Worm (Caenorhabditis elegans) whole organism, L3 larva: ENCODE measurements around the gene fbxa-179.

Experiments used
- R02D3.7 ChIP-seq: fragments of 150-350 bp; optimal IDR thresholded peaks from 2 replicates; lab custom pipeline; 2014; ENCODE audit warnings: missing biosample characterization, missing genetic modification characterization
- aly-2 ChIP-seq: fragments of 150-350 bp; optimal IDR thresholded peaks from 2 replicates; lab custom pipeline; 2014; ENCODE audit warnings: missing biosample characterization, missing genetic modification characterization
- ceh-82 ChIP-seq: fragments of 150-350 bp; optimal IDR thresholded peaks from 2 replicates; lab custom pipeline; 2014; ENCODE audit warnings: missing biosample characterization, missing genetic modification characterization
- ceh-9 ChIP-seq: sonication (generic microtip); optimal IDR thresholded peaks from 2 replicates; lab custom pipeline; 2018; ENCODE audit warnings: missing biosample characterization, missing genetic modification characterization
- egl-27 ChIP-seq: sonication (generic microtip); optimal IDR thresholded peaks from 4 replicates; lab custom pipeline; 2017; ENCODE audit warnings: missing biosample characterization, missing genetic modification reagents, missing genetic modification characterization
- egl-5 ChIP-seq: fragments of 150-350 bp; optimal IDR thresholded peaks from 2 replicates; lab custom pipeline; 2017; ENCODE audit warnings: missing biosample characterization, missing genetic modification reagents, missing genetic modification characterization, inconsistent platforms
- elt-1 ChIP-seq: fragments of 150-350 bp; optimal IDR thresholded peaks from 2 replicates; lab custom pipeline; 2014; ENCODE audit warnings: missing biosample characterization, missing genetic modification characterization
- fkh-10 ChIP-seq: sonication (generic microtip); optimal IDR thresholded peaks from 2 replicates; lab custom pipeline; 2017; ENCODE audit warnings: missing biosample characterization, missing genetic modification reagents, missing genetic modification characterization
- fkh-2 ChIP-seq: fragments of 150-350 bp; optimal IDR thresholded peaks from 2 replicates; lab custom pipeline; 2014; ENCODE audit warnings: missing biosample characterization, missing genetic modification reagents, missing genetic modification characterization
- fos-1 ChIP-seq: fragments of 150-350 bp; optimal IDR thresholded peaks from 2 replicates; lab custom pipeline; 2014; ENCODE audit warnings: missing biosample characterization, missing genetic modification characterization
- jun-1 ChIP-seq: fragments of 150-350 bp; optimal IDR thresholded peaks from 2 replicates; lab custom pipeline; 2014; ENCODE audit warnings: missing biosample characterization, missing genetic modification reagents, missing genetic modification characterization
- lin-15B ChIP-seq: fragments of 150-350 bp; optimal IDR thresholded peaks from 2 replicates; lab custom pipeline; 2014; ENCODE audit warnings: missing biosample characterization, missing genetic modification characterization
- lin-39 ChIP-seq: fragments of 150-350 bp; optimal IDR thresholded peaks from 2 replicates; lab custom pipeline; 2018; ENCODE audit warnings: missing biosample characterization, missing genetic modification reagents, missing genetic modification characterization
- mdl-1 ChIP-seq: fragments of 150-350 bp; optimal IDR thresholded peaks from 2 replicates; lab custom pipeline; 2014; ENCODE audit warnings: missing biosample characterization, missing genetic modification characterization
- nfya-1 ChIP-seq: sonication (generic microtip); optimal IDR thresholded peaks from 2 replicates; lab custom pipeline; 2017; ENCODE audit warnings: missing genetic modification characterization, mild to moderate bottlenecking, missing compliant biosample characterization, antibody characterized with exemption, moderate library complexity; ENCODE audit not compliant: insufficient read depth
- nhr-12 ChIP-seq: fragments of 150-350 bp; optimal IDR thresholded peaks from 2 replicates; lab custom pipeline; 2014; ENCODE audit warnings: missing biosample characterization, missing genetic modification characterization
- nhr-23 ChIP-seq: fragments of 150-350 bp; optimal IDR thresholded peaks from 2 replicates; lab custom pipeline; 2014; ENCODE audit warnings: missing biosample characterization, missing genetic modification reagents, missing genetic modification characterization
- nhr-25 ChIP-seq: sonication (generic microtip); optimal IDR thresholded peaks from 2 replicates; lab custom pipeline; 2017; ENCODE audit warnings: missing biosample characterization, missing genetic modification characterization
- nhr-28 ChIP-seq: fragments of 150-350 bp; optimal IDR thresholded peaks from 2 replicates; lab custom pipeline; 2014; ENCODE audit warnings: missing biosample characterization, missing genetic modification characterization
- nhr-43 ChIP-seq: sonication (generic microtip); optimal IDR thresholded peaks from 2 replicates; lab custom pipeline; 2016; ENCODE audit warnings: mild to moderate bottlenecking, missing genetic modification characterization, missing compliant biosample characterization; ENCODE audit not compliant: poor library complexity, severe bottlenecking
- nhr-67 ChIP-seq: fragments of 150-350 bp; optimal IDR thresholded peaks from 2 replicates; lab custom pipeline; 2014; ENCODE audit warnings: missing biosample characterization, missing genetic modification characterization
- nhr-76 ChIP-seq: fragments of 150-350 bp; sonication (generic microtip); optimal IDR thresholded peaks from 5 replicates; lab custom pipeline; 2014; ENCODE audit warnings: missing biosample characterization, missing genetic modification characterization
- nhr-77 ChIP-seq: fragments of 150-350 bp; optimal IDR thresholded peaks from 2 replicates; lab custom pipeline; 2014; ENCODE audit warnings: missing biosample characterization, missing genetic modification characterization
- pha-4 ChIP-seq: fragments of 150-350 bp; optimal IDR thresholded peaks from 2 replicates; lab custom pipeline; 2014; ENCODE audit warnings: missing biosample characterization, missing genetic modification reagents, missing genetic modification characterization
- pqm-1 ChIP-seq: fragments of 150-350 bp; optimal IDR thresholded peaks from 2 replicates; lab custom pipeline; 2017; ENCODE audit warnings: missing biosample characterization, missing genetic modification characterization, inconsistent platforms
- sea-2 ChIP-seq: fragments of 150-350 bp; sonication (generic microtip); optimal IDR thresholded peaks from 4 replicates; lab custom pipeline; 2014; ENCODE audit warnings: missing biosample characterization, missing genetic modification reagents, missing genetic modification characterization
- skn-1 ChIP-seq: fragments of 150-350 bp; optimal IDR thresholded peaks from 2 replicates; lab custom pipeline; 2014; ENCODE audit warnings: missing biosample characterization, missing genetic modification characterization
- snpc-4 ChIP-seq: fragments of 150-350 bp; optimal IDR thresholded peaks from 2 replicates; lab custom pipeline; 2014; ENCODE audit warnings: missing biosample characterization, missing genetic modification characterization
- unc-39 ChIP-seq: sonication (generic microtip); optimal IDR thresholded peaks from 4 replicates; lab custom pipeline; 2017; ENCODE audit warnings: missing biosample characterization, missing genetic modification characterization
- unc-62 ChIP-seq: fragments of 150-350 bp; sonication (generic microtip); optimal IDR thresholded peaks from 4 replicates; lab custom pipeline; 2014; ENCODE audit warnings: missing biosample characterization, missing genetic modification reagents, missing genetic modification characterization
- ztf-11 ChIP-seq: fragments of 150-350 bp; optimal IDR thresholded peaks from 2 replicates; lab custom pipeline; 2014; ENCODE audit warnings: missing biosample characterization, missing genetic modification characterization
- ztf-4 ChIP-seq: fragments of 150-350 bp; optimal IDR thresholded peaks from 2 replicates; lab custom pipeline; 2014; ENCODE audit warnings: missing biosample characterization, missing genetic modification characterization

fbxa-179 gene

DNA sequence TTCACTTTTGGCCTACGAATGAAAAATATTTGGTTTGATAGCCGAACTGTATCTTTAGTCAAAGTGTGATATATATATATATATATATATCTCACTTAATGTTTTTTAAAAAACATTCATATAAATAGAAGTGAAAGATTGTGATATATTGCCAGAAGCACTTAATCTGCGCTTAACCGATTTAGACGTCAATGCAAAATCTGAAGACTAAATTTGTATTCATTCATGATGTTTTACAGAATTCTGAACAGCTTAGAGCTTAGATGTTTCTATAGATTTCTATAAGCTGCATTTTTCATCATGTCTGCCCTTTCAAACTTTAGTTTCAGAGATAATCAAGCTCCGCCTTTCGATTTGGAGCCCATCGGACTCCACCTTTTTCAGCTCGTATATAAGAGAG, 29.6 kb upstream of the fbxa-179 start, which contains the start of gene F23D12.3:
TSS of gene F23D12.3 (plus strand) at position 301 of the 400 bp plus-strand sequence.
- TF ChIP-seq nfya-1 (tag; lab: Kevin White, UChicago) (no peak), elt-1 (tag; lab: Kevin White, UChicago) (no peak), skn-1 (no peak), egl-27 (tag; lab: Kevin White, UChicago) (no peak), pha-4 (tag; lab: Kevin White, UChicago) (no peak), jun-1 (tag; lab: Kevin White, UChicago) (no peak), fkh-2 (tag; lab: Kevin White, UChicago) (no peak), nhr-43 (tag; lab: Kevin White, UChicago) (no peak), nhr-77 (tag; lab: Kevin White, UChicago) (no peak), egl-5 (tag; lab: Kevin White, UChicago) (no peak), R02D3.7 (no peak), nhr-12 (no peak), lin-39 (no peak), nhr-28 (tag; lab: Kevin White, UChicago) (no peak), pqm-1 (no peak), ztf-4 (tag; lab: Kevin White, UChicago) (no peak)

DNA sequence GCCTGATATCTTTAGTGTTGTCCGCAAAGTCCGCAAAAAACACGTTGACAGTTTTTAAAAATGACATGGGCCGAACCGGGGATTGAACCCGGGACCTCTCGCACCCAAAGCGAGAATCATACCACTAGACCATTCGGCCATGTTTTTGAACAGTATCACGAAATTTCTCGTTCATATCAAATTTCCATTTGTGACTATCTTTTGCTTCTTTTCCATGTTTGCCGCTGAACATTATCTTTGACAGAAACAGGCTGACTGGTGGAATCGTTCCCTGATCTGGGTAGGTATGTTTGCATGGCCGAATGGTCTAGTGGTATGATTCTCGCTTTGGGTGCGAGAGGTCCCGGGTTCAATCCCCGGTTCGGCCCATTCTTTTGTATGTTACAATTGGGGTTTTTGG, 25.1 kb upstream of the fbxa-179 start:
- TF ChIP-seq nhr-43 (tag; lab: Kevin White, UChicago): peak; percentile 59
- peak; percentile 16 for TF ChIP-seq nfya-1 (tag; lab: Kevin White, UChicago)

DNA sequence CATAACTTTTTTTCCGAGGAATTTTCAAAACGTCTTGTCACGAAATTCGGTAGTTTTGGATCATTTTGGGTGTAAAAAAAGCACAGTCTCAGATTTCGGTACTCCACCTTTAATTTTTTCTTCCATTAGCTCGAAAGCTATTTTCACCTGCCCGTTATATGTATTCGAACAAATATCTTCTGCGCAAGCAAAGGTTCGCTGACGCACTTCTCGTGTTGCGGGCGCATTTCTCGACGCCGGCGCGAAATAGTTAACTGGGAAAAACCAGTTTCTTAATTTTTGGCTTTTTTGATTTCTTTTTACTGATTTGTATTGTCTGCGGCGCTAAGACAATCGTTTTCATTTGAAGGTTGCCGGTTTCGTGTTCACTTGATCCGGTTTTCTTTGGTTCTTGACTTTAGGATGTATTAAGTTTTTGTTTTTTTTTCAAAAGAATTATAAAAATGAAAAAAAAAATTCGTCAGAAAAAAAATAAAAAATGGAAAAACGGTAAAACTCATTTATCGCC, 23.0 kb upstream of the fbxa-179 start:
- TF ChIP-seq ztf-11 (tag; lab: Kevin White, UChicago): no peak
- no peak for TF ChIP-seq nhr-76 (tag; lab: Kevin White, UChicago)
- TF ChIP-seq pqm-1: no peak
- TF ChIP-seq mdl-1: no peak
- no peak for TF ChIP-seq snpc-4 (tag; lab: Kevin White, UChicago)
- no peak for TF ChIP-seq nhr-28 (tag; lab: Kevin White, UChicago)
- no peak for TF ChIP-seq unc-62 (GFP tag; lab: Kevin White, UChicago)
- TF ChIP-seq nhr-77 (tag; lab: Kevin White, UChicago): no peak
- no peak for TF ChIP-seq nhr-23 (tag; lab: Kevin White, UChicago)
- TF ChIP-seq ceh-9 (tag; lab: Kevin White, UChicago): no peak
- TF ChIP-seq unc-39: no peak
- TF ChIP-seq fkh-2 (tag; lab: Kevin White, UChicago): no peak
- no peak for TF ChIP-seq skn-1
- TF ChIP-seq nhr-43 (tag; lab: Kevin White, UChicago): no peak
- no peak for TF ChIP-seq fkh-10 (GFP tag; lab: Kevin White, UChicago)
- no peak for TF ChIP-seq ceh-82 (tag; lab: Kevin White, UChicago)
- no peak for TF ChIP-seq fos-1 (tag; lab: Kevin White, UChicago)
- TF ChIP-seq egl-27 (tag; lab: Kevin White, UChicago): no peak

DNA sequence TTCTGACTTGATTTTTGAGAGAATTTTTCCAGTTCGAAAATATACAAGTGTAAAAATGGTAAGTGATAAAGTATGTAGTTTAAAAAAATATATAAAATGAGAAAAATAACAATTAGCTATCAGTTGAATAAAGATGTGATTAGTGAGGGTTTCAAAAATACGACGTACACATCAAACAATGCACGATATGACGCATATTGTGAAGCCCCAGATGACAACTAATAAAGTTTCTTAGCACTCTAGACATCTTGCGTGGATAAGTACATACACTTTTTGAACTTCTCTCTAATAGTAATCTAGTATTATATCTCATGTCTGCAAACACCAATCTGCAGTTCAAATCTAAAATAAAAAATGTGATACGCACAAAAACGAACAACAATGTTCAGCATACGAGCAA, 17.8 kb upstream of the fbxa-179 start:
- TF ChIP-seq aly-2 (tag; lab: Kevin White, UChicago): no peak
- no peak for TF ChIP-seq nhr-76 (tag; lab: Kevin White, UChicago)
- TF ChIP-seq sea-2 (GFP tag; lab: Kevin White, UChicago): no peak
- no peak for TF ChIP-seq nhr-12
- no peak for TF ChIP-seq nhr-25 (tag; lab: Kevin White, UChicago)
- TF ChIP-seq skn-1: no peak
- no peak for TF ChIP-seq mdl-1
- TF ChIP-seq pha-4 (tag; lab: Kevin White, UChicago): no peak
- TF ChIP-seq elt-1 (tag; lab: Kevin White, UChicago): no peak
- TF ChIP-seq nhr-67 (tag; lab: Kevin White, UChicago): no peak
- no peak for TF ChIP-seq ztf-4 (tag; lab: Kevin White, UChicago)
- TF ChIP-seq snpc-4 (tag; lab: Kevin White, UChicago): no peak

DNA sequence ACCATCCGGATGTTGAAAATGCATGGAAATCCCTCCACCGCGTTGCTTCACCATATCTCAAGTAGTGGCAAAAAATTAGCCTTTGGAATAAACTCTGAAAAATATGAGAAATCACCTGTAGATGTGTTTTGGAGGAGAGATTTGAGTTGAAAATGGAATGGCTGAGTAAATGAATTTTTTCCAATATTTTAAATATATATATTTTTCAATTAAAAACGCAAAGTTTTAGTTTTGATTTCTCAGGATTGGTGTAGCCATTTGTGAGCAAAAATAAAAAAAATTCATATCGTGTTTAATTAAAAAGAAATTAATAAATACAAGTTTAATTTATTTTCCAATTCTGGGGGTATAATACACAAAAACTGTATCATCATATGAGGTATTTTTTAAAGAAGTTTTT, 15.4 kb upstream of the fbxa-179 start, which contains the start of gene F23D12.1:
TSS of gene F23D12.1 (minus strand) at position 101 of the 400 bp plus-strand sequence.
- TF ChIP-seq fos-1 (tag; lab: Kevin White, UChicago): no peak
- TF ChIP-seq lin-15B (tag; lab: Kevin White, UChicago): no peak
